Worm (Caenorhabditis elegans): ENCODE measurements around the gene F37A4.2.

The F37A4.2 gene

ce11 chrIII:6734420-6734819 is 12.2 kb downstream of the F37A4.2 start, which contains the start of gene Y102E9.3:
Y102E9.3 (minus strand) TSS chrIII:6734520.
- TF ChIP-seq nfya-1 (tag; optimal IDR thresholded peaks at IDR 0.05) (no peak), Y22D7AL.16 (tag; optimal IDR thresholded peaks at IDR 0.05) (no peak), sox-4 (tag; optimal IDR thresholded peaks at IDR 0.05) (no peak), pha-4 (tag; optimal IDR thresholded peaks at IDR 0.05) (no peak), npax-4 (tag; optimal IDR thresholded peaks at IDR 0.05) (no peak), madf-2 (tag; optimal IDR thresholded peaks at IDR 0.05) (no peak), unc-3 (GFP tag; conservative IDR thresholded peaks at IDR 0.05) (no peak), unc-3 (tag; optimal IDR thresholded peaks at IDR 0.05) (no peak), hlh-15 (tag; optimal IDR thresholded peaks at IDR 0.05) (no peak), che-1 (tag; optimal IDR thresholded peaks at IDR 0.05) (no peak), K02D7.2 (tag; optimal IDR thresholded peaks at IDR 0.05) (no peak), pag-3 (tag; optimal IDR thresholded peaks at IDR 0.05; ENCODE audit: borderline replicate concordance) (no peak), mec-3 (tag; optimal IDR thresholded peaks at IDR 0.05; ENCODE audit: borderline replicate concordance) (no peak), tbx-2 (tag; optimal IDR thresholded peaks at IDR 0.05) (no peak), unc-55 (GFP tag; optimal IDR thresholded peaks at IDR 0.05) (no peak), lin-11 (tag; optimal IDR thresholded peaks at IDR 0.05) (no peak), sdc-2 (tag; optimal IDR thresholded peaks at IDR 0.05) (no peak)

ce11 chrIII:6736566-6736965 is 14.3 kb downstream of the F37A4.2 start, which contains the start of gene Y102E9.6:
Y102E9.6 (minus strand) TSS chrIII:6736666.
- TF ChIP-seq eyg-1 (tag; optimal IDR thresholded peaks at IDR 0.05), result no peak
- TF ChIP-seq ceh-19 (GFP tag; optimal IDR thresholded peaks at IDR 0.05), result no peak
- no peak for TF ChIP-seq ceh-30 (tag; optimal IDR thresholded peaks at IDR 0.05)
- TF ChIP-seq ceh-48 (tag; optimal IDR thresholded peaks at IDR 0.05), result no peak
- TF ChIP-seq dve-1 (tag; optimal IDR thresholded peaks at IDR 0.05), result no peak
- TF ChIP-seq hlh-6 (tag; optimal IDR thresholded peaks at IDR 0.05), result no peak

DNA sequence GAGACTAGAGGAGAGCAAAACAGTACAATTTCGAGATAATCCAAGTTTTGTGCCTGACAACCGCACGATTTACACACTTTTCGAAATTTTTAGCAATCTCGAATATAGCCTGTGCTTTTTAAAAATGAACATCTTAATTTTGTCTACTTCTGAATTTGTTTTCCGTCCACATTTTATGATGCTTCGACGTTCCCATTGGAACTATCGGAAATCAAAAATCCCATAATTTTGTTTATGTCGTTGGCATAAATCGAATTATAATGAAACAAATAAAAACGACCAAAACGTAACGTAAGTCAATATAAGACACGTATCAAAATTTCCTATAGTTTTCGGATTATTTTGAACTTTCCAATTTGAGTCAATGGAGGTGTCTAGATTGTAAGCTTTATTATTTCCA is 14.7 kb downstream of the F37A4.2 start, which contains the start of gene K07E12.2:
Gene K07E12.2, plus strand, starts transcription at position 301 of the 400 bp plus-strand sequence.
- TF ChIP-seq lim-6 (tag; optimal IDR thresholded peaks at IDR 0.05) (no peak), ceh-18 (tag; optimal IDR thresholded peaks at IDR 0.05) (no peak), ceh-30 (tag; optimal IDR thresholded peaks at IDR 0.05) (no peak), pat-9 (tag; optimal IDR thresholded peaks at IDR 0.05) (no peak), ceh-24 (tag; optimal IDR thresholded peaks at IDR 0.05) (no peak), dve-1 (tag; optimal IDR thresholded peaks at IDR 0.05) (no peak), ztf-16 (tag; optimal IDR thresholded peaks at IDR 0.05) (no peak), ceh-45 (GFP tag; IDR thresholded peaks at IDR 0.05) (no peak), ama-1 (optimal IDR thresholded peaks at IDR 0.05) (no peak), fkh-10 (GFP tag; optimal IDR thresholded peaks at IDR 0.05) (no peak), hlh-8 (tag; optimal IDR thresholded peaks at IDR 0.05) (no peak), eyg-1 (tag; optimal IDR thresholded peaks at IDR 0.05) (no peak)

DNA sequence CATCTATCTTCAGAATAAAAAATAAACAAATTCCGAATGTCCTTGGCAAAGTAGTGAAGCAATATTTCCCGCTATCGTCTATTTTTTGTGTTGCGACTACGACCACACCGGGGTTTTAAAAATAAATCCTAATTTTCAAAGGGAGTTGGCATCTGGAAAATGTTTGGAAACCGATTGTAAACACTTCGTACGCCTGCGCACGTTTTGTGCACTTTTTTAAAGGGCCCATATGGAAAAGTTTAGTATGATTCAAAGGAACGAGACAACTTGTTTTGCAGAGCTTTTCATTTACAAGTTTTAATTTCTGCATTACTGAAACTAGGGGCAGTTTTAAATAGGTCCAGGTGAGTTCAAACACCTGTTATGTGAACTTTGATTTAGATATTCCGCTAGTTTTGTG is 17.8 kb downstream of the F37A4.2 start:
- TF ChIP-seq pax-1 (tag; optimal IDR thresholded peaks at IDR 0.05), result no peak
- no peak for TF ChIP-seq tbx-7 (tag; optimal IDR thresholded peaks at IDR 0.05)
- no peak for TF ChIP-seq elt-2 (tag; optimal IDR thresholded peaks at IDR 0.05)
- no peak for TF ChIP-seq sdc-2 (tag; optimal IDR thresholded peaks at IDR 0.05)

DNA sequence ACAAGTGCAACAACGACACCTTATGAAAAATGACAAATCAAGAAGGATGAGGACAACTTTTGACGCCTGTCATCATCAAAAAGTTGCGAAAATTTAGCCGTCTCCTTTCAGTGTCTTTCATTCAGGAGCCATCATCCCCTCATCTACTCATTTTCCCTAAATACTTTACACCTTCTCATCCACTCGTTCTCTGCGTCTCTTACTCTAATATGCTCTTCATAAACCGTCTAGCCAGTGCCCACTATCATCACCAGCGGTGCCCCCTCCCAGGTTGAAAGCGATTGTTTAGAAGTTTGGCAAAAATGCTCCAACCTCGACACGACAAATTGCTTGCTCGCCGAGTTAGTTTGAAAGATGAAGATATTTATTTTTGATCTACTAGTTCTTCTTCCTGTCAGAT is 20.3 kb downstream of the F37A4.2 start:
- TF ChIP-seq ceh-18 (tag; optimal IDR thresholded peaks at IDR 0.05), result peak; percentile 57
- peak; percentile 64 for TF ChIP-seq unc-55 (GFP tag; optimal IDR thresholded peaks at IDR 0.05)
- TF ChIP-seq F13H6.1 (tag; optimal IDR thresholded peaks at IDR 0.05), result no peak

All from whole organism, late embryonic.